Worm (Caenorhabditis elegans) whole organism, L4 larva: ENCODE measurements around the gene Y82E9BR.22.

Source experiments
- F49E8.2 ChIP-seq: sonication (generic microtip); optimal IDR thresholded peaks from 2 replicates; lab custom pipeline; 2016; ENCODE audit warnings: missing compliant biosample characterization, mild to moderate bottlenecking, missing genetic modification characterization, borderline replicate concordance
- Y48G9A.11 ChIP-seq: fragments of 200-800 bp; sonication (Bioruptor generic); IDR thresholded peaks from 2 replicates; pipeline ENCODE4 v1.3.6; 2022; ENCODE audit warnings: missing genetic modification reagents, missing genetic modification characterization, missing compliant biosample characterization
- ceh-20 ChIP-seq: fragments of 200-800 bp; sonication (Bioruptor generic); IDR thresholded peaks from 2 replicates; pipeline ENCODE4 v1.3.6; 2022; ENCODE audit warnings: missing genetic modification reagents, missing genetic modification characterization, missing compliant biosample characterization
- ceh-62 ChIP-seq: sonication (generic microtip); optimal IDR thresholded peaks from 2 replicates; lab custom pipeline; 2017; ENCODE audit warnings: missing biosample characterization, missing genetic modification characterization
- dve-1 ChIP-seq: sonication (generic microtip); optimal IDR thresholded peaks from 2 replicates; lab custom pipeline; 2017; ENCODE audit warnings: antibody characterized with exemption, mild to moderate bottlenecking, missing genetic modification characterization, missing compliant biosample characterization; ENCODE audit not compliant: insufficient read depth
- egl-43 ChIP-seq: fragments of 200-800 bp; sonication (Bioruptor generic); IDR thresholded peaks from 2 replicates; pipeline ENCODE4 v1.3.6; 2022; ENCODE audit warnings: missing genetic modification reagents, missing genetic modification characterization, missing compliant biosample characterization
- mdl-1 ChIP-seq, 2 experiments: fragments of 150-350 bp in 1 of 2; sonication (generic microtip) in 1 of 2; optimal IDR thresholded peaks; 2 replicates each; lab custom pipeline; 2014 to 2017; ENCODE audit warnings: missing biosample characterization in 2 of 2, missing genetic modification characterization in 2 of 2
- nhr-41 ChIP-seq: fragments of 200-800 bp; sonication (Bioruptor generic); IDR thresholded peaks from 2 replicates; pipeline ENCODE4 v1.3.6; 2022; ENCODE audit warnings: missing genetic modification reagents, missing genetic modification characterization, missing compliant biosample characterization
- nhr-6 ChIP-seq: fragments of 150-350 bp; optimal IDR thresholded peaks from 2 replicates; lab custom pipeline; 2014; ENCODE audit warnings: missing biosample characterization, missing genetic modification characterization
- rbr-2 ChIP-seq: sonication (generic microtip); optimal IDR thresholded peaks from 2 replicates; lab custom pipeline; 2016; ENCODE audit warnings: missing genotype, missing genetic modification characterization, missing compliant biosample characterization
- unc-62 ChIP-seq, 3 experiments: fragments of 150-350 bp in 1 of 3; sonication (generic microtip); optimal IDR thresholded peaks in 2 of 3; peaks in 1 of 3; 1 replicate in 1 of 3; 2 replicates in 2 of 3; lab custom pipeline; 2014 to 2017; ENCODE audit warnings: missing biosample characterization in 3 of 3, missing genetic modification characterization in 3 of 3, missing genetic modification reagents in 3 of 3, missing genotype in 1 of 3
- zag-1 ChIP-seq: fragments of 150-350 bp; optimal IDR thresholded peaks from 2 replicates; lab custom pipeline; 2014; ENCODE audit warnings: missing biosample characterization, missing genetic modification characterization

- TF ChIP-seq nhr-6 (tag; lab: Kevin White, UChicago) (no peak), ceh-20 (no peak), rbr-2 (tag; lab: Kevin White, UChicago) (no peak), F49E8.2 (tag; lab: Kevin White, UChicago) (no peak), Y48G9A.11 (no peak), dve-1 (tag; lab: Kevin White, UChicago) (no peak), zag-1 (no peak), ceh-62 (tag; lab: Kevin White, UChicago) (no peak), unc-62 (GFP tag; optimal IDR thresholded peaks at IDR 0.05 in 1 of 2; lab: Kevin White, UChicago) (peak in 1 of 2 experiments; percentile 90), unc-62 (tag; optimal IDR thresholded peaks at IDR 0.05; lab: Kevin White, UChicago) (no peak), egl-43 (GFP tag; lab: Robert Waterston, UW) (no peak), mdl-1 (tag; optimal IDR thresholded peaks at IDR 0.05; lab: Kevin White, UChicago) (no peak), nhr-41 (GFP tag; lab: Robert Waterston, UW) (no peak)
These were observed 34.7 kb downstream of the Y82E9BR.22 start, which contains the start of gene Y82E9BR.20 for ce11 chrIII:1374355-1374807.
